Fruit fly (Drosophila melanogaster): Measurements from ENCODE around the gene NP15.6.

Gene NP15.6

dm6 chr3R:19028758-19029157 lies 1.6 kb downstream of the NP15.6 start, which contains the start of the genes GatA and P5cr (continued):
- TF ChIP-seq ttk (GFP tag; IDR thresholded peaks at IDR 0.05) (peak; percentile 31; the same call in 1 of the 2 replicates), CG10147 (GFP tag; optimal IDR thresholded peaks at IDR 0.05) (peak; percentile 62), Fer3 (tag; optimal IDR thresholded peaks at IDR 0.05) (peak; percentile 85), CG7987 (GFP tag; optimal IDR thresholded peaks at IDR 0.05) (peak; percentile 82), slou (GFP tag; optimal IDR thresholded peaks at IDR 0.05) (peak; percentile 68), CHES-1-like (GFP tag; optimal IDR thresholded peaks at IDR 0.05) (peak; percentile 94), CG10274 (GFP tag; optimal IDR thresholded peaks at IDR 0.05) (peak; percentile 19), sim (GFP tag; IDR thresholded peaks at IDR 0.05) (no peak), NC2β (GFP tag; optimal IDR thresholded peaks at IDR 0.05) (peak; percentile 71), CG17385 (GFP tag; optimal IDR thresholded peaks at IDR 0.05) (peak; percentile 72), ftz-f1 (GFP tag; optimal IDR thresholded peaks at IDR 0.05) (peak; percentile 28), kni (GFP tag; optimal IDR thresholded peaks at IDR 0.05) (no peak), nmo (GFP tag; optimal IDR thresholded peaks at IDR 0.05) (peak; percentile 40), gcm (GFP tag; optimal IDR thresholded peaks at IDR 0.05) (peak; percentile 5), CG12219 (GFP tag; optimal IDR thresholded peaks at IDR 0.05) (peak; percentile 64), phol (tag; optimal IDR thresholded peaks at IDR 0.05) (peak; percentile 42), CG12659 (GFP tag; optimal IDR thresholded peaks at IDR 0.05) (peak; percentile 90), CG18764 (GFP tag; optimal IDR thresholded peaks at IDR 0.05) (peak; percentile 67), CG30403 (GFP tag; optimal IDR thresholded peaks at IDR 0.05) (peak; percentile 88), CG16815 (GFP tag; optimal IDR thresholded peaks at IDR 0.05) (peak; percentile 61), nau (GFP tag; optimal IDR thresholded peaks at IDR 0.05) (peak; percentile 67), CG4854 (GFP tag; optimal IDR thresholded peaks at IDR 0.05) (peak; percentile 56), B-H1 (GFP tag; IDR thresholded peaks at IDR 0.05) (peak; percentile 48; the same call in 1 of the 3 replicates), Ada2b (GFP tag; IDR thresholded peaks at IDR 0.05) (peak; percentile 76), jigr1 (GFP tag; IDR thresholded peaks at IDR 0.05) (no peak), BtbVII (GFP tag; optimal IDR thresholded peaks at IDR 0.05) (peak; percentile 64), CG9932 (GFP tag; IDR thresholded peaks at IDR 0.05) (peak; percentile 96), CG14965 (GFP tag; optimal IDR thresholded peaks at IDR 0.05; ENCODE audit: borderline replicate concordance) (no peak), Atf6 (GFP tag; IDR thresholded peaks at IDR 0.05) (peak; percentile 86), CG6689 (GFP tag; IDR thresholded peaks at IDR 0.05) (peak; percentile 65), gsb (GFP tag; IDR thresholded peaks at IDR 0.05) (peak; percentile 80), CG6272 (GFP tag; IDR thresholded peaks at IDR 0.05) (peak; percentile 68; the same call in 1 of the 2 replicates), Dad (GFP tag; optimal IDR thresholded peaks at IDR 0.05) (peak; percentile 87), oc (tag; optimal IDR thresholded peaks at IDR 0.05) (no peak), fd102C (GFP tag; optimal IDR thresholded peaks at IDR 0.05) (no peak), run (tag; optimal IDR thresholded peaks at IDR 0.05) (no peak), NFAT (GFP tag; IDR thresholded peaks at IDR 0.05) (peak; percentile 97), Tbp (GFP tag; optimal IDR thresholded peaks at IDR 0.05) (no peak), CG16813 (GFP tag; IDR thresholded peaks at IDR 0.05; ENCODE audit: partially characterized antibody) (no peak), CG6254 (GFP tag; optimal IDR thresholded peaks at IDR 0.05) (no peak), lbe (GFP tag; optimal IDR thresholded peaks at IDR 0.05) (peak; percentile 56), CG2678 (tag; optimal IDR thresholded peaks at IDR 0.05) (peak; percentile 81), CG30020 (tag; optimal IDR thresholded peaks at IDR 0.05) (no peak), CG33213 (GFP tag; optimal IDR thresholded peaks at IDR 0.05) (peak; percentile 75), scrt (GFP tag; optimal IDR thresholded peaks at IDR 0.05) (no peak), CG4328 (GFP tag; optimal IDR thresholded peaks at IDR 0.05) (no peak), CG1233 (GFP tag; optimal IDR thresholded peaks at IDR 0.05) (peak; percentile 64), HLH4C (GFP tag; IDR thresholded peaks at IDR 0.05; ENCODE audit: partially characterized antibody) (no peak), CG18619 (GFP tag; optimal IDR thresholded peaks at IDR 0.05) (peak; percentile 69), zfh2 (GFP tag; optimal IDR thresholded peaks at IDR 0.05) (peak; percentile 95), CG11723 (GFP tag; optimal IDR thresholded peaks at IDR 0.05) (peak; percentile 57)

Measured in whole organism, embryonic.